Worm (Caenorhabditis elegans) whole organism, early embryonic: ENCODE measurements around the gene F58A4.2.

Experiments used
- B0310.2 ChIP-seq: sonication (generic microtip); optimal IDR thresholded peaks from 2 replicates; lab custom pipeline; 2016; ENCODE audit warnings: mild to moderate bottlenecking, missing genetic modification characterization, missing compliant biosample characterization
- F13C5.2 ChIP-seq: sonication (generic microtip); optimal IDR thresholded peaks from 2 replicates; lab custom pipeline; 2017; ENCODE audit warnings: mild to moderate bottlenecking, missing genetic modification characterization, inconsistent platforms, missing compliant biosample characterization
- aly-1 ChIP-seq: sonication (generic microtip); optimal IDR thresholded peaks from 2 replicates; lab custom pipeline; 2016; ENCODE audit warnings: missing genetic modification characterization, missing compliant biosample characterization
- ama-1 ChIP-seq: fragments of 150-350 bp; optimal IDR thresholded peaks from 2 replicates; lab custom pipeline; 2014
- ceh-13 ChIP-seq: fragments of 200-800 bp; sonication (Bioruptor generic); optimal IDR thresholded peaks from 2 replicates; lab custom pipeline; 2018; ENCODE audit warnings: mild to moderate bottlenecking, missing genetic modification characterization, missing compliant biosample characterization
- ceh-36 ChIP-seq: sonication (generic microtip); optimal IDR thresholded peaks from 2 replicates; lab custom pipeline; 2016; ENCODE audit warnings: missing genetic modification characterization, inconsistent platforms, missing compliant biosample characterization
- ets-7 ChIP-seq: sonication (generic microtip); optimal IDR thresholded peaks from 2 replicates; lab custom pipeline; 2016; ENCODE audit warnings: missing genotype, missing genetic modification characterization, missing compliant biosample characterization
- flt-1 ChIP-seq: fragments of 200-800 bp; sonication (Bioruptor generic); IDR thresholded peaks from 2 replicates; pipeline ENCODE4 v1.3.6; 2022; ENCODE audit warnings: missing genetic modification characterization, missing compliant biosample characterization
- hmg-4 ChIP-seq: fragments of 200-800 bp; sonication (Bioruptor generic); optimal IDR thresholded peaks from 2 replicates; lab custom pipeline; 2018; ENCODE audit warnings: mild to moderate bottlenecking, missing genetic modification characterization, missing compliant biosample characterization
- pes-1 ChIP-seq: fragments of 200-800 bp; sonication (Bioruptor generic); IDR thresholded peaks from 2 replicates; pipeline ENCODE4 v1.3.6; 2022; ENCODE audit warnings: missing genetic modification reagents, missing genetic modification characterization, missing compliant biosample characterization
- scrt-1 ChIP-seq: fragments of 200-800 bp; sonication (Bioruptor generic); IDR thresholded peaks from 2 replicates; pipeline ENCODE4 v1.3.6; 2022; ENCODE audit warnings: missing genetic modification characterization, missing compliant biosample characterization
- tbx-37 ChIP-seq: fragments of 200-800 bp; sonication (Bioruptor generic); conservative IDR thresholded peaks from 2 replicates; pipeline ENCODE4 v1.3.6; 2022; ENCODE audit warnings: missing genetic modification reagents, missing genetic modification characterization, missing compliant biosample characterization
- tra-4 ChIP-seq: sonication (generic microtip); optimal IDR thresholded peaks from 2 replicates; lab custom pipeline; 2017; ENCODE audit warnings: missing genetic modification characterization, missing compliant biosample characterization

- TF ChIP-seq ama-1 (lab: Kevin White, UChicago): no peak
- TF ChIP-seq ets-7 (tag; lab: Kevin White, UChicago): no peak
- TF ChIP-seq tbx-37 (GFP tag; lab: Robert Waterston, UW): no peak
- no peak for TF ChIP-seq pes-1 (GFP tag; lab: Robert Waterston, UW)
- TF ChIP-seq ceh-13 (GFP tag; lab: Kevin White, UChicago): no peak
- TF ChIP-seq aly-1 (tag; lab: Kevin White, UChicago): no peak
- no peak for TF ChIP-seq scrt-1 (GFP tag; lab: Robert Waterston, UW)
- TF ChIP-seq hmg-4: no peak
- no peak for TF ChIP-seq tra-4
- TF ChIP-seq B0310.2 (tag; lab: Kevin White, UChicago): no peak
- TF ChIP-seq F13C5.2: no peak
- TF ChIP-seq ceh-36 (tag; lab: Kevin White, UChicago): no peak
- TF ChIP-seq flt-1 (GFP tag; lab: Robert Waterston, UW): no peak
Observed at ce11 chrIII:9559381-9559881, 41.1 kb downstream of the F58A4.2 start, which contains the start of gene C48B4.7.
